Worm (Caenorhabditis elegans) whole organism, L1 larva: ENCODE data around the gene math-3.

Experiments
- C04F5.9 ChIP-seq: sonication (generic microtip); optimal IDR thresholded peaks from 2 replicates; lab custom pipeline; 2016; ENCODE audit warnings: missing genetic modification characterization, missing compliant biosample characterization
- aly-2 ChIP-seq: fragments of 150-350 bp; optimal IDR thresholded peaks from 2 replicates; lab custom pipeline; 2014; ENCODE audit warnings: missing biosample characterization, missing genetic modification characterization
- blmp-1 ChIP-seq: fragments of 150-350 bp; optimal IDR thresholded peaks from 2 replicates; lab custom pipeline; 2014; ENCODE audit warnings: missing biosample characterization, missing genetic modification characterization
- ceh-82 ChIP-seq, 3 experiments: fragments of 150-350 bp in 1 of 3; sonication (generic microtip) in 2 of 3; optimal IDR thresholded peaks; 2 replicates each; lab custom pipeline; 2014 to 2017; ENCODE audit warnings: missing biosample characterization in 3 of 3, missing genetic modification characterization in 3 of 3
- ces-1 ChIP-seq: fragments of 150-350 bp; optimal IDR thresholded peaks from 2 replicates; lab custom pipeline; 2014; ENCODE audit warnings: missing biosample characterization, missing genetic modification reagents, missing genetic modification characterization
- efl-1 ChIP-seq, 4 experiments: fragments of 150-350 bp; optimal IDR thresholded peaks in 3 of 4; peaks in 1 of 4; 1 replicate in 1 of 4; 2 replicates in 3 of 4; lab custom pipeline; 2014; ENCODE audit warnings: missing biosample characterization in 2 of 4, missing genetic modification characterization in 2 of 4, missing genetic modification reagents in 2 of 4
- egl-13 ChIP-seq: sonication (generic microtip); optimal IDR thresholded peaks from 2 replicates; lab custom pipeline; 2016; ENCODE audit warnings: missing genotype, missing genetic modification reagents, missing genetic modification characterization, missing compliant biosample characterization
- egl-27 ChIP-seq, 2 experiments: fragments of 150-350 bp in 1 of 2; sonication (generic microtip); optimal IDR thresholded peaks; 3 replicates each; lab custom pipeline; 2017 to 2018; ENCODE audit warnings: missing biosample characterization in 2 of 2, missing genetic modification characterization in 2 of 2, missing genetic modification reagents in 2 of 2
- elt-2 ChIP-seq: sonication (generic microtip); optimal IDR thresholded peaks from 2 replicates; lab custom pipeline; 2016; ENCODE audit warnings: missing genetic modification characterization, mild to moderate bottlenecking, inconsistent platforms, missing compliant biosample characterization, missing genetic modification reagents
- elt-3 ChIP-seq, 6 experiments: fragments of 150-350 bp in 1 of 6; sonication (generic microtip); optimal IDR thresholded peaks; 2 replicates each; lab custom pipeline; 2017 to 2018; ENCODE audit warnings: missing biosample characterization in 6 of 6, missing genetic modification characterization in 6 of 6, inconsistent platforms in 1 of 6
- grh-1 ChIP-seq: fragments of 200-800 bp; sonication (Bioruptor generic); IDR thresholded peaks from 2 replicates; pipeline ENCODE4 v1.3.6; 2022; ENCODE audit warnings: missing genetic modification reagents, missing genetic modification characterization, missing compliant biosample characterization
- hlh-17 ChIP-seq: fragments of 200-800 bp; sonication (Bioruptor generic); optimal IDR thresholded peaks from 2 replicates; lab custom pipeline; 2018; ENCODE audit warnings: missing genetic modification characterization, mild to moderate bottlenecking, missing compliant biosample characterization, moderate library complexity, borderline replicate concordance
- lin-13 ChIP-seq: fragments of 150-350 bp; optimal IDR thresholded peaks from 2 replicates; lab custom pipeline; 2014; ENCODE audit warnings: missing biosample characterization, missing genetic modification reagents, missing genetic modification characterization
- lin-35 ChIP-seq, 2 experiments: fragments of 150-350 bp; optimal IDR thresholded peaks; 2 replicates each; lab custom pipeline; 2014; ENCODE audit warnings: missing biosample characterization in 2 of 2, missing genetic modification characterization in 2 of 2, missing genetic modification reagents in 2 of 2
- mab-9 ChIP-seq: fragments of 200-800 bp; sonication (Bioruptor generic); IDR thresholded peaks from 2 replicates; pipeline ENCODE4 v1.3.6; 2022; ENCODE audit warnings: missing genetic modification reagents, missing genetic modification characterization, missing compliant biosample characterization
- mdl-1 ChIP-seq, 2 experiments: fragments of 150-350 bp; optimal IDR thresholded peaks; 2 replicates each; lab custom pipeline; 2014 to 2017; ENCODE audit warnings: missing biosample characterization in 2 of 2, missing genetic modification characterization in 2 of 2, inconsistent platforms in 1 of 2
- mep-1 ChIP-seq: fragments of 150-350 bp; optimal IDR thresholded peaks from 2 replicates; lab custom pipeline; 2014; ENCODE audit warnings: missing biosample characterization, missing genetic modification characterization
- nhr-19 ChIP-seq: fragments of 200-800 bp; sonication (Bioruptor generic); conservative IDR thresholded peaks from 2 replicates; pipeline ENCODE4 v1.3.6; 2022; ENCODE audit warnings: missing genetic modification characterization, missing compliant biosample characterization
- nhr-28 ChIP-seq: fragments of 150-350 bp; optimal IDR thresholded peaks from 2 replicates; lab custom pipeline; 2014; ENCODE audit warnings: missing biosample characterization, missing genetic modification characterization
- nhr-47 ChIP-seq: sonication (generic microtip); optimal IDR thresholded peaks from 2 replicates; lab custom pipeline; 2016; ENCODE audit warnings: mild to moderate bottlenecking, missing genetic modification characterization, moderate library complexity, missing compliant biosample characterization
- nhr-71 ChIP-seq: sonication (generic microtip); optimal IDR thresholded peaks from 2 replicates; lab custom pipeline; 2016; ENCODE audit warnings: mild to moderate bottlenecking, missing genetic modification characterization, moderate library complexity, missing compliant biosample characterization
- nhr-85 ChIP-seq: sonication (generic microtip); peaks from one replicate; lab custom pipeline; 2016; ENCODE audit warnings: missing genetic modification characterization, inconsistent platforms, missing compliant biosample characterization
- pag-3 ChIP-seq: sonication (generic microtip); optimal IDR thresholded peaks from 2 replicates; lab custom pipeline; 2017; ENCODE audit warnings: missing genetic modification characterization, mild to moderate bottlenecking, missing compliant biosample characterization, antibody characterized with exemption, borderline replicate concordance; ENCODE audit not compliant: insufficient read depth
- pax-3 ChIP-seq: fragments of 200-800 bp; sonication (Bioruptor generic); optimal IDR thresholded peaks from 2 replicates; lab custom pipeline; 2018; ENCODE audit warnings: mild to moderate bottlenecking, missing genetic modification characterization, moderate library complexity, missing compliant biosample characterization
- pqm-1 ChIP-seq: sonication (generic microtip); optimal IDR thresholded peaks from 3 replicates; lab custom pipeline; 2017; ENCODE audit warnings: missing biosample characterization, missing genetic modification characterization
- sup-37 ChIP-seq: fragments of 200-800 bp; sonication (Bioruptor generic); optimal IDR thresholded peaks from 2 replicates; lab custom pipeline; 2018; ENCODE audit warnings: mild to moderate bottlenecking, missing genetic modification characterization, missing compliant biosample characterization
- tbx-2 ChIP-seq: sonication (generic microtip); optimal IDR thresholded peaks from 2 replicates; lab custom pipeline; 2016; ENCODE audit warnings: missing genetic modification characterization, missing compliant biosample characterization
- unc-130 ChIP-seq: fragments of 150-350 bp; optimal IDR thresholded peaks from 2 replicates; lab custom pipeline; 2017; ENCODE audit warnings: missing biosample characterization, missing genetic modification characterization, inconsistent platforms
- unc-30 ChIP-seq: sonication (generic microtip); optimal IDR thresholded peaks from 2 replicates; lab custom pipeline; 2017; ENCODE audit warnings: missing biosample characterization, missing genetic modification characterization
- unc-86 ChIP-seq: sonication (generic microtip); optimal IDR thresholded peaks from 2 replicates; lab custom pipeline; 2016; ENCODE audit warnings: missing genetic modification characterization, missing compliant biosample characterization
- unc-98 ChIP-seq: fragments of 200-800 bp; sonication (Bioruptor generic); IDR thresholded peaks from 2 replicates; pipeline ENCODE4 v1.3.6; 2022; ENCODE audit warnings: missing genetic modification characterization, missing compliant biosample characterization
- xbp-1 ChIP-seq: sonication (generic microtip); optimal IDR thresholded peaks from 2 replicates; lab custom pipeline; 2016; ENCODE audit warnings: missing genetic modification characterization, missing compliant biosample characterization
- zag-1 ChIP-seq: fragments of 150-350 bp; optimal IDR thresholded peaks from 2 replicates; lab custom pipeline; 2014; ENCODE audit warnings: missing biosample characterization, missing genetic modification characterization
- zip-4 ChIP-seq: fragments of 200-800 bp; sonication (Bioruptor generic); optimal IDR thresholded peaks from 2 replicates; lab custom pipeline; 2018; ENCODE audit warnings: mild to moderate bottlenecking, missing genetic modification characterization, moderate library complexity, missing compliant biosample characterization

math-3 gene

DNA sequence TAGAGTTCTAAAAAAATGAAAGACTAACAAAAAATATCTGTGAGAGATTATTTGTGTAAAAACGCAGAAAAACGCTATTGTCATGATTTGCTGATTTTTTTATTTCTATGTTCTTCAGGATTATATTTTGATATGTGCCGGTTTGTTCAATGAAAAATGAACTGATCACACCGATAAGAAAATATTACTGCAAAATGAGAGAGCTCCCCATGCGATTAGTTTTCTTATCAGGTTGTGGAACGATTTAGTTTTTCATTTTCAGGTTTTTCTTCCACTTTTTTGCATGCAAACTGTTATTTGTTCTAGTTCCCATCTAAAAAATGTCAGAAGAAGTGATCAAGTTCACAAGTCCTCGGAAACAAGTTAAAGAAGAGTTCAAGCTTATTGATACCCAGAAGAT lies 43.6 kb upstream of the math-3 start, which contains the start of gene btb-9:
Gene btb-9 (plus strand): TSS at position 254 of the 400 bp plus-strand sequence.
- TF ChIP-seq lin-35 (GFP tag; optimal IDR thresholded peaks at IDR 0.05; lab: Kevin White, UChicago) (peak in 1 of 2 experiments; percentile 28), elt-2 (tag; lab: Kevin White, UChicago) (peak; percentile 86), pqm-1 (tag; lab: Kevin White, UChicago) (peak; percentile 26), zag-1 (tag; lab: Kevin White, UChicago) (no peak)
- TF ChIP-seq, all 84 proteins: peak for 3

DNA sequence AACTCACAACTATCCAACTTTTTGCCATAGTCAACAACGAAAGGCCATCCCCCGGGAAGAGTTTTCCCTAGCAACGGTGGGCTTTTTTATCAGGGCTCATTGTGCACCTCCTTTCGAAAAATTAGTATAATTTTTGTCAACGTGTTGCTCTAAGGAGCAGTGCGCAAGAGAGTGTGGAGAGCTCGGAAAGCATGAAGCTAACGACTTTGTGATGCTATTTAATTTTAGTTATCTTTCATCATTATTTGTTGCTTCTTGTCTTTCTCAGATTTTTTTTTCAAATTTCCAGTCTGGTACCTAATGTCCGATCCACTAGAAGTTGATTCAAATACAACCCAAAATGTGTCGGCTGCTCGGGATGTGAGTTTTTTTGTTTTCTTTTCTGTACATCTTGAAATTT lies 41.8 kb upstream of the math-3 start, which contains the start of gene ceh-81:
Gene ceh-81 (plus strand): TSS at position 301 of the 400 bp plus-strand sequence.
- TF ChIP-seq pqm-1 (tag; lab: Kevin White, UChicago) (no peak), C04F5.9 (tag; lab: Kevin White, UChicago) (no peak), sup-37 (no peak), mab-9 (GFP tag; lab: Robert Waterston, UW) (no peak), elt-3 (tag; optimal IDR thresholded peaks at IDR 0.05; lab: Kevin White, UChicago) (no peak), egl-27 (tag; optimal IDR thresholded peaks at IDR 0.05; lab: Kevin White, UChicago) (no peak), nhr-28 (tag; lab: Kevin White, UChicago) (no peak), xbp-1 (tag; lab: Kevin White, UChicago) (no peak), efl-1 (optimal IDR thresholded peaks at IDR 0.05; lab: Kevin White, UChicago) (no peak), efl-1 (GFP tag; optimal IDR thresholded peaks at IDR 0.05 in 1 of 2; lab: Kevin White, UChicago) (no peak), lin-13 (GFP tag; lab: Kevin White, UChicago) (no peak), zip-4 (GFP tag; lab: Kevin White, UChicago) (no peak), unc-86 (tag; lab: Kevin White, UChicago) (no peak), tbx-2 (tag; lab: Kevin White, UChicago) (no peak), aly-2 (no peak), nhr-71 (tag; lab: Kevin White, UChicago) (no peak), ceh-82 (tag; optimal IDR thresholded peaks at IDR 0.05; lab: Kevin White, UChicago) (no peak), blmp-1 (no peak), nhr-47 (no peak), unc-98 (GFP tag; lab: Robert Waterston, UW) (no peak)
- TF ChIP-seq, all 84 proteins: peak for 0

DNA sequence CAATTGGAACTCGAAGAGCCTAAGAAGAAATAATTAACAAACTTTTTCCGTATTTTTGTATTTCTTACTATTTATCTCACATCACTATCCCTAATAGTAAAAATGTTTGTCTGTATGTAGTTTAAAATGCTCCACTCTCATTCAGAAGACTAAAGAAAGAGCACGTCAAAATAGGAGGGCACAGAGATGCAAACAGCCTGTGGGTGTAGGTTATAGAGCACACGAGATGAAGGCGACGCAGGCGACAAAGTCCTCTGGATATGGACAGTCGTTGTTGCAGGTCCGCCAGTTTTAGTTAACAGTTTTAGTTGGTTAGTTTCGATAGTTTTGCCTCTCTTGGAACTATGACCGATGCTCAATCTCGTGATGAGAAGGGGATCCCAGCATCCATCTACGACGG lies 40.0 kb upstream of the math-3 start, which contains the start of gene ceh-82:
Gene ceh-82 (plus strand): TSS at position 301 of the 400 bp plus-strand sequence.
- TF ChIP-seq nhr-47 (no peak), unc-98 (GFP tag; lab: Robert Waterston, UW) (no peak), zag-1 (tag; lab: Kevin White, UChicago) (no peak), pax-3 (tag; lab: Kevin White, UChicago) (no peak), mab-9 (GFP tag; lab: Robert Waterston, UW) (no peak), mdl-1 (tag; optimal IDR thresholded peaks at IDR 0.05; lab: Kevin White, UChicago) (no peak), ces-1 (GFP tag; lab: Kevin White, UChicago) (no peak), egl-27 (tag; optimal IDR thresholded peaks at IDR 0.05; lab: Kevin White, UChicago) (no peak), blmp-1 (no peak), mep-1 (tag; lab: Kevin White, UChicago) (no peak), nhr-19 (GFP tag; lab: Robert Waterston, UW) (no peak), grh-1 (GFP tag; lab: Robert Waterston, UW) (no peak), hlh-17 (GFP tag; lab: Kevin White, UChicago) (no peak), tbx-2 (tag; lab: Kevin White, UChicago) (no peak), pag-3 (tag; lab: Kevin White, UChicago) (no peak)

DNA sequence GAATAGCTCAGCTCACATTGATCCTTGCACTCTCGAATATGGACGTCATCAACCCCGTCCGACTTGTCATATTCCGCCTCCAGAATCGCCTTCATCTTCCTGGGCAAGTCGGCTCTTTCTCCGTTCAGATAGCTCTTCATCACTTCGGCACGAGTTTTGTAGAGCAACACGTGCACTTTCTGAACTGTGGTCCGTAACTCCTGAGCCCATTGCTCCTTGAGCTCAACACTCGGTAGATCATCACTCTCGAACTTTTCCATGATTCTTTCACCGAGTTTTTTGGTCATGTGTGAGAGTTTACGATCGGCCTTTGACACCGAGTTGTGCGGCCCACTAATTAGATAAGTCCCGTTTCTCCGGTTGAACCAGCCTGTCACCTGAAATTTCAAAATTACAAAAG lies 36.7 kb upstream of the math-3 start:
- TF ChIP-seq egl-13 (tag; lab: Kevin White, UChicago) (no peak), grh-1 (GFP tag; lab: Robert Waterston, UW) (no peak), lin-35 (GFP tag; optimal IDR thresholded peaks at IDR 0.05; lab: Kevin White, UChicago) (no peak), unc-30 (tag; lab: Kevin White, UChicago) (no peak), ces-1 (GFP tag; lab: Kevin White, UChicago) (no peak), unc-130 (no peak), nhr-85 (no peak)
- TF ChIP-seq, all 84 proteins: peak for 0
